Worm (Caenorhabditis elegans) whole organism, L4 larva: ENCODE data around the gene oac-32.
"Not testable (repeated sequence)": the region's sequence is repeated elsewhere in the genome, so short reads cannot be mapped to it uniquely, and the experiment has no call there.

ENCODE experiments used
- D1046.2 ChIP-seq: fragments of 200-800 bp; sonication (Bioruptor generic); IDR thresholded peaks from 2 replicates; pipeline ENCODE4 v1.3.6; 2022; ENCODE audit warnings: missing genetic modification characterization, missing compliant biosample characterization
- F26F4.8 ChIP-seq: fragments of 200-800 bp; sonication (Bioruptor generic); conservative IDR thresholded peaks from 2 replicates; pipeline ENCODE4 v1.3.6; 2022; ENCODE audit warnings: missing genetic modification characterization, missing compliant biosample characterization
- F44E2.7 ChIP-seq: fragments of 200-800 bp; sonication (Bioruptor generic); IDR thresholded peaks from 2 replicates; pipeline ENCODE4 v2.1.2; 2022; ENCODE audit warnings: missing genetic modification characterization, missing compliant biosample characterization
- Y48G9A.11 ChIP-seq: fragments of 200-800 bp; sonication (Bioruptor generic); IDR thresholded peaks from 2 replicates; pipeline ENCODE4 v1.3.6; 2022; ENCODE audit warnings: missing genetic modification reagents, missing genetic modification characterization, missing compliant biosample characterization
- Y75B8A.6 ChIP-seq: fragments of 200-800 bp; sonication (Bioruptor generic); IDR thresholded peaks from 2 replicates; pipeline ENCODE4 v1.3.6; 2022; ENCODE audit warnings: missing genetic modification reagents, missing genetic modification characterization, missing compliant biosample characterization
- ZK337.2 ChIP-seq: fragments of 200-800 bp; sonication (Bioruptor generic); IDR thresholded peaks from 2 replicates; pipeline ENCODE4 v1.3.6; 2022; ENCODE audit warnings: missing genetic modification reagents, missing genetic modification characterization, missing compliant biosample characterization
- aha-1 ChIP-seq: fragments of 150-350 bp; peaks from one replicate; lab custom pipeline; 2014; ENCODE audit warnings: missing biosample characterization, missing genetic modification characterization
- arid-1 ChIP-seq: fragments of 200-800 bp; sonication (Bioruptor generic); conservative IDR thresholded peaks from 2 replicates; pipeline ENCODE4 v1.3.6; 2022; ENCODE audit warnings: missing genetic modification reagents, missing genetic modification characterization, missing compliant biosample characterization
- ceh-20 ChIP-seq: fragments of 200-800 bp; sonication (Bioruptor generic); IDR thresholded peaks from 2 replicates; pipeline ENCODE4 v1.3.6; 2022; ENCODE audit warnings: missing genetic modification reagents, missing genetic modification characterization, missing compliant biosample characterization
- ceh-32 ChIP-seq: sonication (generic microtip); optimal IDR thresholded peaks from 2 replicates; lab custom pipeline; 2016; ENCODE audit warnings: mild to moderate bottlenecking, missing genetic modification characterization, missing compliant biosample characterization; ENCODE audit not compliant: poor library complexity
- ceh-44 ChIP-seq: fragments of 200-800 bp; sonication (Bioruptor generic); IDR thresholded peaks from 2 replicates; pipeline ENCODE4 v1.3.6; 2022; ENCODE audit warnings: missing genetic modification reagents, missing genetic modification characterization, missing compliant biosample characterization
- cey-2 ChIP-seq: sonication (generic microtip); optimal IDR thresholded peaks from 3 replicates; lab custom pipeline; 2017; ENCODE audit warnings: missing genetic modification characterization, mild to moderate bottlenecking, missing compliant biosample characterization, antibody characterized with exemption, borderline replicate concordance; ENCODE audit not compliant: insufficient read depth
- ctbp-1 ChIP-seq: fragments of 200-800 bp; sonication (Bioruptor generic); IDR thresholded peaks from 2 replicates; pipeline ENCODE4 v1.3.6; 2022; ENCODE audit warnings: missing genetic modification reagents, missing genetic modification characterization, missing compliant biosample characterization
- dmd-6 ChIP-seq: fragments of 200-800 bp; sonication (Bioruptor generic); IDR thresholded peaks from 2 replicates; pipeline ENCODE4 v1.3.6; 2022; ENCODE audit warnings: missing genetic modification reagents, missing genetic modification characterization, missing compliant biosample characterization
- dmd-8 ChIP-seq: fragments of 200-800 bp; sonication (Bioruptor generic); IDR thresholded peaks from 2 replicates; pipeline ENCODE4 v1.3.6; 2022; ENCODE audit warnings: missing genetic modification characterization, missing compliant biosample characterization
- dmd-9 ChIP-seq: fragments of 200-800 bp; sonication (Bioruptor generic); IDR thresholded peaks from 2 replicates; pipeline ENCODE4 v1.3.6; 2022; ENCODE audit warnings: missing genetic modification reagents, missing genetic modification characterization, missing compliant biosample characterization
- egl-43 ChIP-seq: fragments of 200-800 bp; sonication (Bioruptor generic); IDR thresholded peaks from 2 replicates; pipeline ENCODE4 v1.3.6; 2022; ENCODE audit warnings: missing genetic modification reagents, missing genetic modification characterization, missing compliant biosample characterization
- fos-1 ChIP-seq: fragments of 150-350 bp; optimal IDR thresholded peaks from 2 replicates; lab custom pipeline; 2014; ENCODE audit warnings: missing biosample characterization, missing genetic modification characterization
- hmg-1.1 ChIP-seq: fragments of 200-800 bp; sonication (Bioruptor generic); IDR thresholded peaks from 2 replicates; pipeline ENCODE4 v1.3.6; 2022; ENCODE audit warnings: missing genetic modification reagents, missing genetic modification characterization, missing compliant biosample characterization
- jun-1 ChIP-seq: fragments of 150-350 bp; optimal IDR thresholded peaks from 2 replicates; lab custom pipeline; 2014; ENCODE audit warnings: missing biosample characterization, missing genetic modification reagents, missing genetic modification characterization
- lin-1 ChIP-seq: fragments of 200-800 bp; sonication (Bioruptor generic); IDR thresholded peaks from 2 replicates; pipeline ENCODE4 v1.3.6; 2022; ENCODE audit warnings: missing genetic modification reagents, missing genetic modification characterization, missing compliant biosample characterization
- lin-13 ChIP-seq: fragments of 150-350 bp; optimal IDR thresholded peaks from 2 replicates; lab custom pipeline; 2014; ENCODE audit warnings: missing biosample characterization, missing genetic modification reagents, missing genetic modification characterization
- lin-38 ChIP-seq: fragments of 200-800 bp; sonication (Bioruptor generic); IDR thresholded peaks from 2 replicates; pipeline ENCODE4 v1.3.6; 2022; ENCODE audit warnings: missing genetic modification reagents, missing genetic modification characterization, missing compliant biosample characterization
- lir-3 ChIP-seq: sonication (generic microtip); optimal IDR thresholded peaks from 2 replicates; lab custom pipeline; 2016; ENCODE audit warnings: mild to moderate bottlenecking, missing genetic modification characterization, missing compliant biosample characterization
- madf-5 ChIP-seq, 2 experiments: fragments of 200-800 bp; sonication (Bioruptor generic); IDR thresholded peaks; 2 replicates each; pipeline ENCODE4 v1.3.6; 2022; ENCODE audit warnings: missing compliant biosample characterization in 2 of 2, missing genetic modification characterization in 2 of 2
- madf-9 ChIP-seq: fragments of 200-800 bp; sonication (Bioruptor generic); conservative IDR thresholded peaks from 2 replicates; pipeline ENCODE4 v1.3.6; 2022; ENCODE audit warnings: missing genetic modification reagents, missing genetic modification characterization, missing compliant biosample characterization
- mdt-29 ChIP-seq: fragments of 200-800 bp; sonication (Bioruptor generic); IDR thresholded peaks from 2 replicates; pipeline ENCODE4 v1.3.6; 2022; ENCODE audit warnings: missing genetic modification reagents, missing genetic modification characterization, missing compliant biosample characterization
- mxl-2 ChIP-seq: fragments of 200-800 bp; sonication (Bioruptor generic); conservative IDR thresholded peaks from 2 replicates; pipeline ENCODE4 v1.3.6; 2022; ENCODE audit warnings: missing genetic modification reagents, missing genetic modification characterization, missing compliant biosample characterization
- nhr-41 ChIP-seq: fragments of 200-800 bp; sonication (Bioruptor generic); IDR thresholded peaks from 2 replicates; pipeline ENCODE4 v1.3.6; 2022; ENCODE audit warnings: missing genetic modification reagents, missing genetic modification characterization, missing compliant biosample characterization
- nhr-6 ChIP-seq: fragments of 150-350 bp; optimal IDR thresholded peaks from 2 replicates; lab custom pipeline; 2014; ENCODE audit warnings: missing biosample characterization, missing genetic modification characterization
- nhr-76 ChIP-seq: fragments of 150-350 bp; optimal IDR thresholded peaks from 2 replicates; lab custom pipeline; 2014; ENCODE audit warnings: missing biosample characterization, missing genetic modification characterization
- pha-4 ChIP-seq, 2 experiments: fragments of 150-350 bp in 1 of 2; fragments of 200-800 bp in 1 of 2; sonication (Bioruptor generic) in 1 of 2; IDR thresholded peaks in 1 of 2; optimal IDR thresholded peaks in 1 of 2; 2 replicates each; pipeline versions ENCODE4 v1.3.6 to Lab custom; 2014 to 2022; ENCODE audit warnings: missing genetic modification characterization in 2 of 2, missing genetic modification reagents in 2 of 2, missing biosample characterization in 1 of 2, missing compliant biosample characterization in 1 of 2
- php-3 ChIP-seq: fragments of 200-800 bp; sonication (Bioruptor generic); IDR thresholded peaks from 2 replicates; pipeline ENCODE4 v1.3.6; 2022; ENCODE audit warnings: missing genetic modification reagents, missing genetic modification characterization, missing compliant biosample characterization
- saeg-2 ChIP-seq: fragments of 200-800 bp; sonication (Bioruptor generic); IDR thresholded peaks from 2 replicates; pipeline ENCODE4 v1.3.6; 2022; ENCODE audit warnings: missing genetic modification reagents, missing genetic modification characterization, missing compliant biosample characterization
- snpc-1.2 ChIP-seq: fragments of 200-800 bp; sonication (Bioruptor generic); IDR thresholded peaks from 2 replicates; pipeline ENCODE4 v1.3.6; 2022; ENCODE audit warnings: missing genetic modification reagents, missing genetic modification characterization, missing compliant biosample characterization
- tag-97 ChIP-seq: fragments of 200-800 bp; sonication (Bioruptor generic); IDR thresholded peaks from 2 replicates; pipeline ENCODE4 v1.3.6; 2022; ENCODE audit warnings: missing genetic modification characterization, missing compliant biosample characterization
- tra-1 ChIP-seq: fragments of 200-800 bp; sonication (Bioruptor generic); IDR thresholded peaks from 2 replicates; pipeline ENCODE4 v1.3.6; 2022; ENCODE audit warnings: missing genetic modification reagents, missing genetic modification characterization, missing compliant biosample characterization
- unc-130 ChIP-seq: sonication (generic microtip); optimal IDR thresholded peaks from 2 replicates; lab custom pipeline; 2016; ENCODE audit warnings: missing genetic modification reagents, missing genetic modification characterization, missing compliant biosample characterization
- unc-62 ChIP-seq, 3 experiments: fragments of 150-350 bp in 1 of 3; sonication (generic microtip); optimal IDR thresholded peaks in 2 of 3; peaks in 1 of 3; 1 replicate in 1 of 3; 2 replicates in 2 of 3; lab custom pipeline; 2014 to 2017; ENCODE audit warnings: missing biosample characterization in 3 of 3, missing genetic modification characterization in 3 of 3, missing genetic modification reagents in 3 of 3, missing genotype in 1 of 3
- vab-7 ChIP-seq: fragments of 200-800 bp; sonication (Bioruptor generic); IDR thresholded peaks from 2 replicates; pipeline ENCODE4 v1.3.6; 2022; ENCODE audit warnings: missing genetic modification reagents, missing genetic modification characterization, missing compliant biosample characterization
- zip-11 ChIP-seq: fragments of 200-800 bp; sonication (Bioruptor generic); IDR thresholded peaks from 2 replicates; pipeline ENCODE4 v1.3.6; 2022; ENCODE audit warnings: missing genetic modification characterization, missing compliant biosample characterization

Gene oac-32

DNA sequence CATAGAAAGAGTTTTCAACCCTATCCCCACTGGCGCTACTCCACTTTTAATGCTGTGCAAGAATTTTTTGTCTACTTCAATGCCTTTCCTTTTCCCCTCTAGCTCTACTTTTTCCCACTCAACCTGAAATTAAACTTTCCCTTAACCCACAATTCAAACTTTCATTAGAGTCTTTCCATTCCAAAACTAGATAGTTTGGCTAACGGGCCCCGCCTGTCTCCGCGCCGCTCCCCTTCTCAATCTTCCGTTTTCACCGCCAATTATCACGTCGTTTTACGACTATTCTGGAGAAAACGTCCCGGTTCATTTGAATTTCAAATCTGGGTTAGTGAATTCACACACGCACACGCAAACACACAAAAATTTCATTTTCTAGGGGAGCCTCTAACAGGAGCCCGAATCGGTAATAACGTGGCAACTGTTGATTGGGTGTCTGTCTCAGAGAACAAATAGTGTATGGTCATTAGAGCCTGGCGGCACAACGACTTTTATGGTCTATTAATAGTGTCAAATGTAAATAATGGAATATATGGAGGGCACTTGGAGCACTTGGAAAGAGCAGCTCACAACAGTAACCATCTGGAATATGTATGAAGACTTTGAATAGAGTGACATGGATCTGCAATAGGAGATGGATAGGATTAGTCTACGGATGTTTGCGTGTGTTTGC is 24.3 kb upstream of the oac-32 start:
- TF ChIP-seq ZK337.2 (GFP tag; lab: Robert Waterston, UW), result no peak
- peak in 1 of 2 experiments; percentile 52 for TF ChIP-seq unc-62 (GFP tag; optimal IDR thresholded peaks at IDR 0.05 in 1 of 2; lab: Kevin White, UChicago)
- TF ChIP-seq unc-62 (tag; optimal IDR thresholded peaks at IDR 0.05; lab: Kevin White, UChicago), result no peak
- TF ChIP-seq aha-1 (tag; lab: Kevin White, UChicago), result peak; percentile 67
- TF ChIP-seq jun-1 (tag; lab: Kevin White, UChicago), result no peak

DNA sequence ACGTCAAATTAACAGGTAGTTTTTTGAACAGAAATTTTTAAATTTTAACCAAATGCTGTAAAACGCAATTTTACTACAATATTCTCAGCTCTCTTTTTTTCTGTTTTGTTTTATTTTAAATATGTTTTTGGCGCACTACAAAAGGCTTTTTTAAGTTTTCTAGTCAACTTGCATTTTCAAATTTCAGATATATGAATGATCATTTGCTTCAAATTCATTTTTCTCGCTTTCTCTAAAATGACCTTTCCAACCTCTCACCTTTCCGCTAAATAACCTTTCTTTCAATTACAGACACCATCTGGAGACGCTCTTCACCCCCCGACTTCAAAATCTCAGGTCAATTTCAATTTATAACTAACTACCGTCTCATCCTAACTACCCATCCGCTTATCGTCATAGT is 21.2 kb upstream of the oac-32 start, which contains the start of gene cdc-25.2:
Gene cdc-25.2 (plus strand): TSS at position 301 of the 400 bp plus-strand sequence.
- no peak for TF ChIP-seq nhr-76
- TF ChIP-seq Y75B8A.6 (GFP tag; lab: Robert Waterston, UW), result no peak
- TF ChIP-seq lin-13 (GFP tag; lab: Kevin White, UChicago), result no peak
- TF ChIP-seq ceh-32 (tag; lab: Kevin White, UChicago), result no peak
- no peak for TF ChIP-seq unc-130 (GFP tag; lab: Kevin White, UChicago)
- no peak for TF ChIP-seq zip-11 (GFP tag; lab: Robert Waterston, UW)
- TF ChIP-seq lir-3 (tag; lab: Kevin White, UChicago), result no peak
- TF ChIP-seq pha-4 (GFP tag; IDR thresholded peaks at IDR 0.05; lab: Robert Waterston, UW), result no peak
- TF ChIP-seq pha-4 (tag; optimal IDR thresholded peaks at IDR 0.05; lab: Kevin White, UChicago), result no peak
- TF ChIP-seq nhr-41 (GFP tag; lab: Robert Waterston, UW), result no peak
- no peak for TF ChIP-seq cey-2
- no peak for TF ChIP-seq tag-97 (GFP tag; lab: Robert Waterston, UW)
- TF ChIP-seq fos-1 (tag; lab: Kevin White, UChicago), result no peak
- TF ChIP-seq nhr-6 (tag; lab: Kevin White, UChicago), result no peak

DNA sequence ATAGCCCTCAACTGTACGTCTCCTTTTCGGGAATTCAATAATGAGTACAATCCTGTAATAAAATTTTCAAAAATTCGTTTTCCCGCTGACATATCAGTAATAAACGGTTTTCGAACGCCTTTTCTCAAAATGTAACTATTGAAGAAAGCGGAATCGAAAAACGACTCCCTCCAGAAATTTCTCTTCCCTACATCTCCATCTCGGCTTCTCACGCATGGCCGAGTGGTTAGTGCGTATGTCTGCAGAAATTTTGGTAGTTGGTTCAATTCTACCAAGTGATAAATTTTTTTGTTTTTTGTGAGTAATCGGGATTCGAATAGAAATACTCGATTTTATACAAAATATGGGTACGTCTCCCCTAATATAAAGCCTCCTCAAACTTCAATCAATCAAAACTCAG is 15.6 kb upstream of the oac-32 start:
- TF ChIP-seq saeg-2 (GFP tag; lab: Robert Waterston, UW) (peak; percentile 65; the same call in 1 of the 2 replicates), mdt-29 (GFP tag; lab: Robert Waterston, UW) (peak; percentile 32; the same call in 1 of the 2 replicates), snpc-1.2 (GFP tag; lab: Robert Waterston, UW) (peak; percentile 85; the same call in 1 of the 2 replicates), madf-5 (GFP tag; IDR thresholded peaks at IDR 0.05; lab: Robert Waterston, UW) (peak; percentile 22 to 77; a peak in 2 of 4 replicates), ceh-20 (peak; percentile 70), zip-11 (GFP tag; lab: Robert Waterston, UW) (peak; percentile 77; the same call in 1 of the 2 replicates), dmd-6 (peak; percentile 35; the same call in 1 of the 2 replicates), egl-43 (peak; percentile 97), ceh-44 (GFP tag; lab: Robert Waterston, UW) (peak; percentile 46; the same call in 1 of the 2 replicates), F26F4.8 (GFP tag; lab: Robert Waterston, UW) (peak; percentile 98), tra-1 (GFP tag; lab: Robert Waterston, UW) (peak; percentile 77), Y75B8A.6 (GFP tag; lab: Robert Waterston, UW) (peak; percentile 67; the same call in 1 of the 2 replicates), dmd-8 (GFP tag; lab: Robert Waterston, UW) (peak; percentile 99), arid-1 (GFP tag; lab: Robert Waterston, UW) (peak; percentile 95), Y48G9A.11 (GFP tag; lab: Robert Waterston, UW) (peak; percentile 69), dmd-9 (GFP tag; lab: Robert Waterston, UW) (peak; percentile 79; the same call in 1 of the 2 replicates), F44E2.7 (peak; percentile 93; the same call in 1 of the 2 replicates), D1046.2 (GFP tag; lab: Robert Waterston, UW) (peak; percentile 86), mxl-2 (GFP tag; lab: Robert Waterston, UW) (peak; percentile 82), ctbp-1 (GFP tag; lab: Robert Waterston, UW) (peak; percentile 61; the same call in 1 of the 2 replicates), nhr-41 (GFP tag; lab: Robert Waterston, UW) (peak; percentile 75), php-3 (peak; percentile 71; the same call in 1 of the 2 replicates), madf-9 (peak; percentile 81), lin-1 (peak; percentile 84; the same call in 1 of the 2 replicates), vab-7 (peak; percentile 92), lin-38 (GFP tag; lab: Robert Waterston, UW) (peak; percentile 84), hmg-1.1 (GFP tag; lab: Robert Waterston, UW) (peak; percentile 70), ZK337.2 (GFP tag; lab: Robert Waterston, UW) (peak; percentile 57; the same call in 1 of the 2 replicates), pha-4 (GFP tag; IDR thresholded peaks at IDR 0.05; lab: Robert Waterston, UW) (peak; percentile 95)
- TF ChIP-seq pha-4 (tag; optimal IDR thresholded peaks at IDR 0.05; lab: Kevin White, UChicago), result not testable (repeated sequence)
